Worm (Caenorhabditis elegans) whole organism, L2 larva: Measurements from ENCODE around the gene W02A2.8.

Source experiments
- C34F6.9 ChIP-seq: fragments of 150-350 bp; optimal IDR thresholded peaks from 2 replicates; lab custom pipeline; 2014; ENCODE audit warnings: missing biosample characterization, missing genetic modification characterization
- F13H6.1 ChIP-seq: sonication (generic microtip); optimal IDR thresholded peaks from 2 replicates; lab custom pipeline; 2016; ENCODE audit warnings: missing genetic modification characterization, missing compliant biosample characterization
- R02D3.7 ChIP-seq: fragments of 150-350 bp; optimal IDR thresholded peaks from 2 replicates; lab custom pipeline; 2014; ENCODE audit warnings: missing biosample characterization, missing genetic modification characterization
- ZK546.5 ChIP-seq: sonication (generic microtip); optimal IDR thresholded peaks from 2 replicates; lab custom pipeline; 2017; ENCODE audit warnings: missing biosample characterization, missing genetic modification characterization
- aly-2 ChIP-seq: fragments of 150-350 bp; optimal IDR thresholded peaks from 2 replicates; lab custom pipeline; 2014; ENCODE audit warnings: missing biosample characterization, missing genetic modification characterization
- blmp-1 ChIP-seq: sonication (generic microtip); optimal IDR thresholded peaks from 2 replicates; lab custom pipeline; 2017; ENCODE audit warnings: missing genetic modification characterization, mild to moderate bottlenecking, missing compliant biosample characterization, antibody characterized with exemption, moderate library complexity; ENCODE audit not compliant: insufficient read depth
- ceh-16 ChIP-seq: fragments of 150-350 bp; optimal IDR thresholded peaks from 2 replicates; lab custom pipeline; 2014; ENCODE audit warnings: missing biosample characterization, missing genetic modification characterization
- ceh-82 ChIP-seq: fragments of 150-350 bp; optimal IDR thresholded peaks from 2 replicates; lab custom pipeline; 2014; ENCODE audit warnings: missing biosample characterization, missing genetic modification characterization
- crh-2 ChIP-seq: sonication (generic microtip); optimal IDR thresholded peaks from 2 replicates; lab custom pipeline; 2017; ENCODE audit warnings: missing biosample characterization, missing genetic modification characterization
- dmd-4 ChIP-seq: sonication (generic microtip); optimal IDR thresholded peaks from 2 replicates; lab custom pipeline; 2017; ENCODE audit warnings: missing biosample characterization, missing genetic modification characterization
- egl-27 ChIP-seq: sonication (generic microtip); optimal IDR thresholded peaks from 3 replicates; lab custom pipeline; 2017; ENCODE audit warnings: missing biosample characterization, missing genetic modification reagents, missing genetic modification characterization
- elt-1 ChIP-seq: fragments of 150-350 bp; optimal IDR thresholded peaks from 2 replicates; lab custom pipeline; 2014; ENCODE audit warnings: missing biosample characterization, missing genetic modification characterization
- elt-3 ChIP-seq: sonication (generic microtip); optimal IDR thresholded peaks from 2 replicates; lab custom pipeline; 2017; ENCODE audit warnings: missing biosample characterization, missing genetic modification characterization
- fos-1 ChIP-seq: fragments of 150-350 bp; optimal IDR thresholded peaks from 2 replicates; lab custom pipeline; 2014; ENCODE audit warnings: missing biosample characterization, missing genetic modification characterization
- gmeb-1 ChIP-seq: fragments of 150-350 bp; optimal IDR thresholded peaks from 2 replicates; lab custom pipeline; 2014; ENCODE audit warnings: missing biosample characterization, missing genetic modification characterization
- lin-11 ChIP-seq: fragments of 150-350 bp; sonication (generic microtip); optimal IDR thresholded peaks from 2 replicates; lab custom pipeline; 2014; ENCODE audit warnings: missing biosample characterization, missing genetic modification characterization, inconsistent platforms, mixed read lengths
- lin-13 ChIP-seq: fragments of 150-350 bp; optimal IDR thresholded peaks from 2 replicates; lab custom pipeline; 2014; ENCODE audit warnings: missing biosample characterization, missing genetic modification reagents, missing genetic modification characterization
- lsy-2 ChIP-seq, 2 experiments: fragments of 150-350 bp in 1 of 2; sonication (generic microtip) in 1 of 2; optimal IDR thresholded peaks; 2 replicates each; lab custom pipeline; 2014 to 2017; ENCODE audit warnings: missing biosample characterization in 2 of 2, missing genetic modification characterization in 2 of 2
- mab-5 ChIP-seq: fragments of 150-350 bp; optimal IDR thresholded peaks from 2 replicates; lab custom pipeline; 2014; ENCODE audit warnings: missing biosample characterization, missing genetic modification characterization
- mbf-1 ChIP-seq: sonication (generic microtip); optimal IDR thresholded peaks from 2 replicates; lab custom pipeline; 2017; ENCODE audit warnings: missing biosample characterization, missing genetic modification characterization
- nhr-11 ChIP-seq: fragments of 150-350 bp; optimal IDR thresholded peaks from 2 replicates; lab custom pipeline; 2014; ENCODE audit warnings: missing biosample characterization, missing genetic modification characterization
- nhr-129 ChIP-seq: fragments of 150-350 bp; optimal IDR thresholded peaks from 2 replicates; lab custom pipeline; 2014; ENCODE audit warnings: missing biosample characterization, missing genetic modification characterization
- nhr-21 ChIP-seq: fragments of 150-350 bp; optimal IDR thresholded peaks from 2 replicates; lab custom pipeline; 2014; ENCODE audit warnings: missing biosample characterization, missing genetic modification characterization
- nhr-237 ChIP-seq: fragments of 150-350 bp; optimal IDR thresholded peaks from 2 replicates; lab custom pipeline; 2014; ENCODE audit warnings: missing biosample characterization, missing genetic modification characterization
- sem-4 ChIP-seq: fragments of 150-350 bp; optimal IDR thresholded peaks from 2 replicates; lab custom pipeline; 2014; ENCODE audit warnings: missing biosample characterization, missing genetic modification reagents, missing genetic modification characterization
- sma-3 ChIP-seq: sonication (generic microtip); optimal IDR thresholded peaks from 2 replicates; lab custom pipeline; 2016; ENCODE audit warnings: missing genetic modification reagents, missing genetic modification characterization, missing compliant biosample characterization
- snpc-4 ChIP-seq: fragments of 150-350 bp; optimal IDR thresholded peaks from 2 replicates; lab custom pipeline; 2014; ENCODE audit warnings: missing biosample characterization, missing genetic modification characterization
- unc-39 ChIP-seq: fragments of 150-350 bp; optimal IDR thresholded peaks from 2 replicates; lab custom pipeline; 2014; ENCODE audit warnings: missing biosample characterization, missing genetic modification characterization
- unc-55 ChIP-seq: fragments of 150-350 bp; sonication (generic microtip); optimal IDR thresholded peaks from 3 replicates; lab custom pipeline; 2014; ENCODE audit warnings: missing biosample characterization, missing genetic modification reagents, missing genetic modification characterization
- unc-62 ChIP-seq: fragments of 150-350 bp; optimal IDR thresholded peaks from 2 replicates; lab custom pipeline; 2014; ENCODE audit warnings: missing biosample characterization, missing genetic modification reagents, missing genetic modification characterization
- zag-1 ChIP-seq: fragments of 150-350 bp; optimal IDR thresholded peaks from 2 replicates; lab custom pipeline; 2014; ENCODE audit warnings: missing biosample characterization, missing genetic modification characterization
- ztf-1 ChIP-seq: fragments of 200-800 bp; sonication (Bioruptor generic); conservative IDR thresholded peaks from 2 replicates; pipeline ENCODE4 v1.3.6; 2022; ENCODE audit warnings: missing genetic modification characterization, missing compliant biosample characterization
- ztf-4 ChIP-seq: fragments of 150-350 bp; optimal IDR thresholded peaks from 2 replicates; lab custom pipeline; 2014; ENCODE audit warnings: missing biosample characterization, missing genetic modification characterization

The W02A2.8 gene

DNA sequence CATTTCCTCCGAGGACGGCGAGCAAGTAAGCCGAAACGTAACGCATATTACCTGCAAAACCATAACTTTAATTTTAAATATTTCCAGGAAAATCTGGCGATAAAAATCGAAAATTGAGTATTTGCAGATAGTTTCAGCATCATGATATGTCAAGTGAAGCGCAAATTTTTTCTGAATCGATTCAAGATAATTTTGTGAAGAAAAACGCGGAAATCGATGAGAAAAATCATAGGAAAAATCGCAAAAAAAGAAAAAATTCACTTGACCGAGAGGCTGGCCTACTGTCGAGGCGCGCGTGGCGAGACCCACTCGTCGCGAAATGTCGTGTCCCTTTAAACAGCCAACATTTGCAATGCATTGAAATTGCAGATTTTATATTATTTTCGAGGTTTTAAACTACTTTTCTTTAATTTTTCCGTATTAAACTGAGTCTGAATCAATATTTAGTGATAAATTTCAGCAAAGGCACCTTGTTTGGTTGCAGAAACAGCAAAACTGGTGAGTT lies 11.9 kb upstream of the W02A2.8 start, which contains the start of the genes rla-2, popl-7 and Y62E10A.24:
Gene rla-2 (minus strand): TSS at position 51 of the 505 bp plus-strand sequence.
Gene popl-7 (plus strand): TSS at position 455 of the 505 bp plus-strand sequence.
Gene Y62E10A.24 (plus strand): TSS at position 476 of the 505 bp plus-strand sequence.
- TF ChIP-seq lsy-2 (tag; optimal IDR thresholded peaks at IDR 0.05; lab: Kevin White, UChicago) (peak in 1 of 2 experiments; percentile 80), ceh-82 (tag; lab: Kevin White, UChicago) (no peak), zag-1 (no peak), ztf-4 (tag; lab: Kevin White, UChicago) (no peak), sem-4 (tag; lab: Kevin White, UChicago) (no peak), nhr-11 (no peak), nhr-21 (tag; lab: Kevin White, UChicago) (no peak), C34F6.9 (peak; percentile 40), nhr-129 (tag; lab: Kevin White, UChicago) (peak; percentile 61), unc-55 (GFP tag; lab: Kevin White, UChicago) (peak; percentile 55)

DNA sequence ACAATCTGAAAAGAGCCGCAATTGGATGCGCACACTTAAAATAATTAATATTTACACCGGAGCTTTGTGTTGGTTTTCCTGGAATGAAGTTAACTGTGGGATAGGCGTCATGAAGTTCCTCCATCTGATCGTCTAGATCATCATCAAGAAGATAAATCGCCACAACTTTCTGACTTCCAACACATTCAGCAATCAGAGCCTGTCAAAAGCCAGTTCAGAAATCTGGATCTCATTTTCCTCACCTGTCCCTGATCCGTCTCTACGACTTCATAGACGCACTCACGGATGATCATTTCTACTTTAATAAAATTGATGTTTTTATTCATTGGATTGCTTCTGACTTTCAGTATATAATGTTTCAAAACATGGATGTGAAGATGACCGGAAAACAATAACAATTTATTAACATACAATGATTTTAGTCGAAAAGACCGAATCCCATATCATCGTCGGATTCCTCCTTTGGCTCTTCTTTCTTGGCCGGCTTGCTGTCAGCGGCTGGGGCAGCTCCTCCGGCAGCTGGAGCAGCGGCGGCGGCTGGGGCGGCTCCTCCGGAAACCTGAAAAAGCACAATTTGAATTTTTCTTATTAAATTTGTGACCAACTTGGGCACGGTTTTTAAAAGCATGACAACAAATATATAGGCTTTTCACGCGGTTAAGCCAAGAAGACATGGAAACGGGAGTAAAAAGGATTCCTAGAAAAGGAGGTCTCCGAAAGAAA lies 10.9 kb upstream of the W02A2.8 start, which contains the start of gene agt-1:
Gene agt-1 (minus strand): TSS at position 293 of the 723 bp plus-strand sequence.
- TF ChIP-seq elt-3 (tag; lab: Kevin White, UChicago) (no peak), unc-39 (no peak), mab-5 (no peak), ceh-16 (tag; lab: Kevin White, UChicago) (no peak), zag-1 (no peak), crh-2 (tag; lab: Kevin White, UChicago) (no peak), lin-11 (no peak), mbf-1 (tag; lab: Kevin White, UChicago) (no peak), aly-2 (tag; lab: Kevin White, UChicago) (no peak), elt-1 (tag; lab: Kevin White, UChicago) (no peak), egl-27 (tag; lab: Kevin White, UChicago) (no peak), snpc-4 (no peak), fos-1 (no peak), sma-3 (no peak), gmeb-1 (tag; lab: Kevin White, UChicago) (no peak), blmp-1 (tag; lab: Kevin White, UChicago) (no peak)

DNA sequence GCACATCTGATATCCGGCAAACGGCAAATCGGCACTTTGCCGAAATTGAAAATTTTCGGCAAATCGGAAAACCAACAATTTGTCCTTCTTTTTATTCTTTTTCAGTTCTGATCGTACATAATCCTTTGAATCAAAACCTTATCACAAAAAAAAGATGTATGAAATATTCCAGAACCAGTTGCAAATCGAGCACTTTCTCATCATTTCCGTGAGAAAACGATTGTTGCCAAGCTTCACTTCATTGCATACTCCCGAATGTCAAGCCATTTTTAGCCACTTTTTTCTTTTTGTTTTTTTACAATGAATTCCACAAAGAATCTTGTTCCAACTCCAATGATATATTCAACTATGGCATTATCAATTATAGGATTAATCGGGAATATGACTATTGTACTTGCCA lies 6.5 kb upstream of the W02A2.8 start, which contains the start of gene srsx-25:
Gene srsx-25 (plus strand): TSS at position 301 of the 400 bp plus-strand sequence.
- no peak for TF ChIP-seq crh-2 (tag; lab: Kevin White, UChicago)
- no peak for TF ChIP-seq lin-13 (GFP tag; lab: Kevin White, UChicago)
- TF ChIP-seq sma-3: no peak
- TF ChIP-seq mbf-1 (tag; lab: Kevin White, UChicago): no peak
- TF ChIP-seq elt-3 (tag; lab: Kevin White, UChicago): no peak
- TF ChIP-seq dmd-4 (tag; lab: Kevin White, UChicago): no peak
- TF ChIP-seq elt-1 (tag; lab: Kevin White, UChicago): no peak
- TF ChIP-seq ztf-1 (GFP tag; lab: Robert Waterston, UW): no peak
- no peak for TF ChIP-seq blmp-1 (tag; lab: Kevin White, UChicago)
- no peak for TF ChIP-seq unc-55 (GFP tag; lab: Kevin White, UChicago)
- TF ChIP-seq, all 48 proteins: peak for 0

DNA sequence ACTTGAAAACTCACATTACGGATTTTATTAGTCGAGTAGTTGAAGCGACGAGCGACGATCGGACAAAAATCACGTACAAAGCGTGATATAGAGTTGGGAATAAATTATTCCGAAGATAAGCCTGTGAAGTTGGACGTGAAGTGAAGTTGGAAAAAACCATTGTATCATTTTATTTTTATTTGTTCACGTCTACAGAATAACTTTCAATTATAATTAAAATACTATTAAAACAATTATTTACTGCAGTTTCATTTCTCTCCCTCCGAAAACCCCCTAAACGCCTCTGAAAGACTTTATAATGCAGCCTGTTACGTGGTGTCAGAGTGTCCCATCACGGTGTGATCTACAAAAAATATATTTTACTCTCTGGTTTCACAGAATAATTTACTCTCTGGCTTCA lies 1.8 kb upstream of the W02A2.8 start, which contains the start of gene Y62E10A.3:
Gene Y62E10A.3 (minus strand): TSS at position 101 of the 400 bp plus-strand sequence.
- no peak for TF ChIP-seq unc-62 (GFP tag; lab: Kevin White, UChicago)
- no peak for TF ChIP-seq zag-1
- no peak for TF ChIP-seq dmd-4 (tag; lab: Kevin White, UChicago)
- no peak for TF ChIP-seq ZK546.5 (tag; lab: Kevin White, UChicago)
- TF ChIP-seq lin-13 (GFP tag; lab: Kevin White, UChicago): no peak
- no peak for TF ChIP-seq F13H6.1
- no peak for TF ChIP-seq sem-4 (tag; lab: Kevin White, UChicago)
- TF ChIP-seq snpc-4: no peak
- TF ChIP-seq fos-1: no peak
- TF ChIP-seq nhr-237 (tag; lab: Kevin White, UChicago): no peak
- TF ChIP-seq unc-39: no peak
- TF ChIP-seq blmp-1 (tag; lab: Kevin White, UChicago): no peak
- TF ChIP-seq nhr-21 (tag; lab: Kevin White, UChicago): no peak
- no peak for TF ChIP-seq R02D3.7 (tag; lab: Kevin White, UChicago)
